Fruit fly (Drosophila melanogaster) whole organism, embryonic: ENCODE data around the gene CG6287.

Experiments
- Antp ChIP-seq: fragments of 200-800 bp; sonication (Bioruptor generic); optimal IDR thresholded peaks from 3 replicates; lab custom pipeline; 2016; ENCODE audit warnings: missing biosample characterization, missing genetic modification characterization
- Atf-2 ChIP-seq: fragments of 200-800 bp; sonication (Bioruptor generic); optimal IDR thresholded peaks from 2 replicates; lab custom pipeline; 2016; ENCODE audit warnings: missing biosample characterization, missing genetic modification characterization
- Awh ChIP-seq: fragments of 200-800 bp; sonication (Bioruptor generic); IDR thresholded peaks from 2 replicates; pipeline ENCODE4, ENCODE4 v1.3.6; 2022; ENCODE audit warnings: missing biosample characterization, missing genetic modification characterization
- BtbVII ChIP-seq: fragments of 200-800 bp; sonication (Bioruptor generic); optimal IDR thresholded peaks from 3 replicates; lab custom pipeline; 2017; ENCODE audit warnings: missing biosample characterization, mild to moderate bottlenecking, missing genetic modification characterization
- CG10147 ChIP-seq: fragments of 200-800 bp; sonication (Bioruptor generic); optimal IDR thresholded peaks from 2 replicates; lab custom pipeline; 2019; ENCODE audit warnings: missing biosample characterization, mild to moderate bottlenecking, missing genetic modification characterization, moderate library complexity
- CG10654 ChIP-seq: fragments of 200-800 bp; sonication (Bioruptor generic); optimal IDR thresholded peaks from 2 replicates; lab custom pipeline; 2016; ENCODE audit warnings: missing biosample characterization, missing genetic modification characterization
- CG12155 ChIP-seq: fragments of 200-800 bp; sonication (Bioruptor generic); optimal IDR thresholded peaks from 3 replicates; lab custom pipeline; 2016; ENCODE audit warnings: missing biosample characterization, missing genetic modification characterization
- CG12942 ChIP-seq: fragments of 200-800 bp; sonication (Bioruptor generic); optimal IDR thresholded peaks from 3 replicates; lab custom pipeline; 2016; ENCODE audit warnings: missing biosample characterization, missing genetic modification characterization
- CG14965 ChIP-seq: fragments of 200-800 bp; sonication (Bioruptor generic); optimal IDR thresholded peaks from 2 replicates; lab custom pipeline; 2016; ENCODE audit warnings: missing biosample characterization, missing genetic modification characterization, borderline replicate concordance
- CG15269 ChIP-seq: fragments of 200-800 bp; sonication (Bioruptor generic); optimal IDR thresholded peaks from 2 replicates; lab custom pipeline; 2018; ENCODE audit warnings: missing biosample characterization, mild to moderate bottlenecking, missing genetic modification characterization, moderate library complexity
- CG15696 ChIP-seq: fragments of 200-800 bp; sonication (Bioruptor generic); optimal IDR thresholded peaks from 2 replicates; lab custom pipeline; 2019; ENCODE audit warnings: missing biosample characterization, mild to moderate bottlenecking, missing genetic modification characterization, moderate library complexity
- CG1832 ChIP-seq: fragments of 200-800 bp; sonication (Bioruptor generic); optimal IDR thresholded peaks from 2 replicates; lab custom pipeline; 2017; ENCODE audit warnings: missing biosample characterization, mild to moderate bottlenecking, missing genetic modification characterization, inconsistent platforms
- CG31365 ChIP-seq: fragments of 200-800 bp; sonication (Bioruptor generic); optimal IDR thresholded peaks from 2 replicates; lab custom pipeline; 2018; ENCODE audit warnings: missing biosample characterization, mild to moderate bottlenecking, missing genetic modification characterization
- CG3995 ChIP-seq: fragments of 200-800 bp; sonication (Bioruptor generic); optimal IDR thresholded peaks from 3 replicates; lab custom pipeline; 2016; ENCODE audit warnings: missing biosample characterization, missing genetic modification characterization
- CG4282 ChIP-seq: fragments of 200-800 bp; sonication (Bioruptor generic); optimal IDR thresholded peaks from 2 replicates; lab custom pipeline; 2016; ENCODE audit warnings: missing biosample characterization, missing genetic modification characterization
- CG4328 ChIP-seq: fragments of 200-800 bp; sonication (Bioruptor generic); optimal IDR thresholded peaks from 3 replicates; lab custom pipeline; 2017; ENCODE audit warnings: missing biosample characterization, missing genetic modification reagents, missing genetic modification characterization
- CG4730 ChIP-seq: fragments of 200-800 bp; sonication (Bioruptor generic); IDR thresholded peaks from 2 replicates; pipeline ENCODE4 v1.3.6; 2022; ENCODE audit warnings: missing biosample characterization, missing genetic modification characterization
- CG6254 ChIP-seq: fragments of 200-800 bp; sonication (Bioruptor generic); optimal IDR thresholded peaks from 3 replicates; lab custom pipeline; 2017; ENCODE audit warnings: mild to moderate bottlenecking, missing biosample characterization, missing genetic modification reagents, missing genetic modification characterization
- CG9797 ChIP-seq: fragments of 200-800 bp; sonication (Bioruptor generic); optimal IDR thresholded peaks from 3 replicates; lab custom pipeline; 2018; ENCODE audit warnings: missing biosample characterization, mild to moderate bottlenecking, missing genetic modification characterization
- CG9817 ChIP-seq: fragments of 200-800 bp; sonication (Bioruptor generic); optimal IDR thresholded peaks from 2 replicates; lab custom pipeline; 2018; ENCODE audit warnings: missing biosample characterization, mild to moderate bottlenecking, missing genetic modification characterization, moderate library complexity
- Dbx ChIP-seq: fragments of 200-800 bp; sonication (Bioruptor generic); IDR thresholded peaks from 3 replicates; pipeline ENCODE4 v1.3.6; 2022; ENCODE audit warnings: missing biosample characterization, missing genetic modification characterization
- Dek ChIP-seq: fragments of 200-800 bp; sonication (Bioruptor generic); optimal IDR thresholded peaks from 3 replicates; lab custom pipeline; 2019; ENCODE audit warnings: missing biosample characterization, mild to moderate bottlenecking, missing genetic modification characterization, moderate library complexity
- Gsc ChIP-seq: fragments of 200-800 bp; sonication (Bioruptor generic); IDR thresholded peaks from 2 replicates; pipeline ENCODE4 v1.3.6; 2022; ENCODE audit warnings: missing biosample characterization, missing genetic modification characterization
- H2.0 ChIP-seq: fragments of 200-800 bp; sonication (Bioruptor generic); IDR thresholded peaks from 2 replicates; pipeline ENCODE4 v1.3.6; 2022; ENCODE audit warnings: missing biosample characterization, missing genetic modification characterization
- HLH3B ChIP-seq: fragments of 200-800 bp; sonication (Bioruptor generic); IDR thresholded peaks from 2 replicates; pipeline ENCODE4 v1.3.6; 2022; ENCODE audit warnings: missing biosample characterization, missing genetic modification characterization
- Nf-YC ChIP-seq: fragments of 200-800 bp; optimal IDR thresholded peaks from 3 replicates; lab custom pipeline; 2019; ENCODE audit warnings: missing biosample characterization, mild to moderate bottlenecking, missing genetic modification characterization, moderate library complexity
- Oli ChIP-seq: fragments of 200-800 bp; sonication (Bioruptor generic); optimal IDR thresholded peaks from 2 replicates; lab custom pipeline; 2018; ENCODE audit warnings: missing biosample characterization, mild to moderate bottlenecking, missing genetic modification characterization, moderate library complexity
- TFAM ChIP-seq: fragments of 200-800 bp; sonication (Bioruptor generic); optimal IDR thresholded peaks from 2 replicates; lab custom pipeline; 2017; ENCODE audit warnings: missing biosample characterization, missing genetic modification characterization, inconsistent platforms
- al ChIP-seq: fragments of 200-800 bp; sonication (Bioruptor generic); IDR thresholded peaks from 2 replicates; pipeline ENCODE4 v1.3.6; 2022; ENCODE audit warnings: missing biosample characterization, missing genetic modification characterization
- bbx ChIP-seq: fragments of 200-800 bp; sonication (Bioruptor generic); IDR thresholded peaks from 2 replicates; pipeline ENCODE4 v1.3.6; 2022; ENCODE audit warnings: missing biosample characterization, missing genetic modification characterization; ENCODE audit not compliant: partially characterized antibody
- btn ChIP-seq: fragments of 200-800 bp; sonication (Bioruptor generic); optimal IDR thresholded peaks from 2 replicates; lab custom pipeline; 2016; ENCODE audit warnings: missing biosample characterization, missing genetic modification characterization
- crp ChIP-seq, 2 experiments: fragments of 200-800 bp; sonication (Bioruptor generic); optimal IDR thresholded peaks; 2 replicates in 1 of 2; 3 replicates in 1 of 2; lab custom pipeline; 2017; ENCODE audit warnings: missing biosample characterization in 2 of 2, missing genetic modification characterization in 2 of 2, mild to moderate bottlenecking in 1 of 2, moderate library complexity in 1 of 2
- esg ChIP-seq: fragments of 200-800 bp; sonication (Bioruptor generic); conservative IDR thresholded peaks from 2 replicates; pipeline ENCODE4 v1.3.6; 2022; ENCODE audit warnings: missing biosample characterization, missing genetic modification characterization
- ftz-f1 ChIP-seq: fragments of 200-800 bp; sonication (Bioruptor generic); optimal IDR thresholded peaks from 2 replicates; lab custom pipeline; 2016; ENCODE audit warnings: missing biosample characterization, missing genetic modification characterization
- gcm ChIP-seq: fragments of 200-800 bp; sonication (Bioruptor generic); optimal IDR thresholded peaks from 2 replicates; lab custom pipeline; 2019; ENCODE audit warnings: missing biosample characterization, mild to moderate bottlenecking, missing genetic modification characterization, moderate library complexity
- gsb ChIP-seq: fragments of 200-800 bp; sonication (Bioruptor generic); IDR thresholded peaks from 2 replicates; pipeline ENCODE4 v1.3.6; 2022; ENCODE audit warnings: missing biosample characterization, missing genetic modification characterization
- hkb ChIP-seq, 2 experiments: fragments of 200-800 bp in 1 of 2; fragments of >200 bp in 1 of 2; sonication (Bioruptor generic) in 1 of 2; IDR thresholded peaks in 1 of 2; optimal IDR thresholded peaks in 1 of 2; 2 replicates each; pipeline versions ENCODE4 v1.3.6 to Lab custom; 2017 to 2022; ENCODE audit warnings: missing biosample characterization in 1 of 2, missing genetic modification characterization in 1 of 2
- lola ChIP-seq, 3 experiments: fragments of >200 bp in 2 of 3; fragments of 200-800 bp in 1 of 3; sonication (Bioruptor generic) in 1 of 3; optimal IDR thresholded peaks; 2 replicates each; lab custom pipeline; 2017 to 2019; ENCODE audit warnings: missing biosample characterization in 3 of 3, missing genetic modification characterization in 3 of 3, mild to moderate bottlenecking in 1 of 3, moderate library complexity in 1 of 3
- oc ChIP-seq: fragments of 200-800 bp; sonication (Bioruptor generic); optimal IDR thresholded peaks from 2 replicates; lab custom pipeline; 2018; ENCODE audit warnings: missing biosample characterization, mild to moderate bottlenecking, missing genetic modification characterization, moderate library complexity
- org-1 ChIP-seq: fragments of 200-800 bp; sonication (Bioruptor generic); optimal IDR thresholded peaks from 2 replicates; lab custom pipeline; 2017; ENCODE audit warnings: missing biosample characterization, missing genetic modification characterization
- otp ChIP-seq: fragments of 200-800 bp; sonication (Bioruptor generic); IDR thresholded peaks from 3 replicates; pipeline ENCODE4, ENCODE4 v1.3.6; 2022; ENCODE audit warnings: missing biosample characterization, missing genetic modification characterization
- p53 ChIP-seq: fragments of 200-800 bp; sonication (Bioruptor generic); optimal IDR thresholded peaks from 2 replicates; lab custom pipeline; 2016; ENCODE audit warnings: missing biosample characterization, missing genetic modification characterization
- pan ChIP-seq, 4 experiments: fragments of >200 bp in 3 of 4; fragments of 200-800 bp in 1 of 4; sonication (Bioruptor generic) in 1 of 4; optimal IDR thresholded peaks in 3 of 4; IDR thresholded peaks in 1 of 4; 2 replicates each; pipeline versions ENCODE4 v1.3.6 to Lab custom; 2017 to 2022; ENCODE audit warnings: missing biosample characterization in 2 of 4, missing genetic modification characterization in 2 of 4, mixed read lengths in 1 of 4
- pfk ChIP-seq: fragments of 200-800 bp; sonication (Bioruptor generic); optimal IDR thresholded peaks from 2 replicates; lab custom pipeline; 2018; ENCODE audit warnings: missing biosample characterization, mild to moderate bottlenecking, missing genetic modification characterization, moderate library complexity
- phol ChIP-seq: fragments of 200-800 bp; sonication (Bioruptor generic); optimal IDR thresholded peaks from 3 replicates; lab custom pipeline; 2018; ENCODE audit warnings: missing biosample characterization, mild to moderate bottlenecking, missing genetic modification characterization, moderate library complexity
- seq ChIP-seq: fragments of 200-800 bp; sonication (Bioruptor generic); IDR thresholded peaks from 2 replicates; pipeline ENCODE4 v1.3.6; 2022; ENCODE audit warnings: missing biosample characterization, missing genetic modification characterization
- sima ChIP-seq: fragments of 200-800 bp; sonication (Bioruptor generic); optimal IDR thresholded peaks from 2 replicates; lab custom pipeline; 2016; ENCODE audit warnings: missing biosample characterization, missing genetic modification characterization
- sob ChIP-seq: fragments of 200-800 bp; sonication (Bioruptor generic); IDR thresholded peaks from 2 replicates; pipeline ENCODE4 v1.3.6; 2022; ENCODE audit warnings: missing biosample characterization, missing genetic modification characterization
- sqz ChIP-seq: fragments of 200-800 bp; sonication (Bioruptor generic); optimal IDR thresholded peaks from 3 replicates; lab custom pipeline; 2018; ENCODE audit warnings: missing biosample characterization, mild to moderate bottlenecking, missing genetic modification characterization
- tna ChIP-seq: fragments of 200-800 bp; sonication (Bioruptor generic); IDR thresholded peaks from 2 replicates; pipeline ENCODE4 v1.3.6; 2022; ENCODE audit warnings: missing biosample characterization, missing genetic modification characterization; ENCODE audit not compliant: partially characterized antibody

Gene CG6287

DNA sequence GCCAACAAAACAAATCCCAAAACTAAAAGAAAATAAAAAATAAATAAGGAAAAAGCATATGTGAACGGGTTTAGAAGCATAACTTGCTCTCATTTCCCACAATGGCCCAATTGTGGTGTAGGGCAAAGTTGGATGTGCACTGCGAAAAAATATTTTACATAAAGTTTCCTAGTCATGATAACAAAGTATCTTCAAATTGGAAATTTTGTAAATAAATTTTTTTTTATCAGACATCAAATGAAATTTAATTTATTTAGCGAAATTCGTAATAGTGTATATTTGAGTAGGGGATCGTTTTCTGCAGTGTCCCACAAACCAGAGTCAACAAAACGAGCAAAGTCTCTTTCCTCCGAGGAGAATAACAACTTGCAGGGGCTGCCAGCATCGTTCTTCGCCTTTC is 28.6 kb upstream of the CG6287 start (continued):
- TF ChIP-seq org-1 (GFP tag; lab: Kevin White, UChicago), result no peak
- no peak for TF ChIP-seq CG31365 (tag; lab: Kevin White, UChicago)
- peak; percentile 38 for TF ChIP-seq phol (tag; lab: Kevin White, UChicago)
- no peak for TF ChIP-seq TFAM (GFP tag; lab: Kevin White, UChicago)
- peak; percentile 47 for TF ChIP-seq Oli (tag; lab: Kevin White, UChicago)
- TF ChIP-seq sqz (GFP tag; lab: Kevin White, UChicago), result no peak
- TF ChIP-seq Nf-YC (tag; lab: Kevin White, UChicago), result no peak
- no peak for TF ChIP-seq CG15696 (tag; lab: Kevin White, UChicago)
- no peak for TF ChIP-seq H2.0 (GFP tag; lab: Robert Waterston, UW)
- no peak for TF ChIP-seq CG4282 (GFP tag; lab: Kevin White, UChicago)
- no peak for TF ChIP-seq CG12155 (GFP tag; lab: Kevin White, UChicago)
- no peak for TF ChIP-seq CG3995 (GFP tag; lab: Kevin White, UChicago)
- TF ChIP-seq al, result no peak
- no peak for TF ChIP-seq CG1832 (GFP tag; lab: Kevin White, UChicago)
- TF ChIP-seq seq (GFP tag; lab: Robert Waterston, UW), result no peak
- TF ChIP-seq CG4730, result no peak
- no peak for TF ChIP-seq Dek
- TF ChIP-seq HLH3B (GFP tag; lab: Robert Waterston, UW), result peak; percentile 43; the same call in 1 of the 2 replicates
- TF ChIP-seq btn (GFP tag; lab: Kevin White, UChicago), result no peak
- TF ChIP-seq CG4328 (GFP tag; lab: Kevin White, UChicago), result no peak
- TF ChIP-seq gcm (GFP tag; lab: Kevin White, UChicago), result no peak
- TF ChIP-seq sima, result no peak
- TF ChIP-seq esg (GFP tag; lab: Robert Waterston, UW), result no peak
- no peak for TF ChIP-seq pfk
- no peak for TF ChIP-seq CG10654 (GFP tag; lab: Kevin White, UChicago)
- no peak for TF ChIP-seq Atf-2 (GFP tag; lab: Kevin White, UChicago)
- TF ChIP-seq Gsc, result no peak
- TF ChIP-seq CG12942 (GFP tag; lab: Kevin White, UChicago), result no peak
- TF ChIP-seq oc (tag; lab: Kevin White, UChicago), result no peak
- TF ChIP-seq CG14965, result no peak
- TF ChIP-seq CG6254 (GFP tag; lab: Kevin White, UChicago), result peak; percentile 28
- no peak for TF ChIP-seq sob (GFP tag; lab: Robert Waterston, UW)
- TF ChIP-seq lola (GFP tag; optimal IDR thresholded peaks at IDR 0.05; lab: Kevin White, UChicago), result peak in 1 of 3 experiments; percentile 46
- TF ChIP-seq CG9817 (tag; lab: Kevin White, UChicago), result no peak
- no peak for TF ChIP-seq Awh (GFP tag; lab: Robert Waterston, UW)
- no peak for TF ChIP-seq p53 (GFP tag; lab: Kevin White, UChicago)
- no peak for TF ChIP-seq hkb (optimal IDR thresholded peaks at IDR 0.05; lab: Kevin White, UChicago)
- no peak for TF ChIP-seq hkb (GFP tag; IDR thresholded peaks at IDR 0.05; lab: Robert Waterston, UW)
- no peak for TF ChIP-seq BtbVII
- TF ChIP-seq ftz-f1 (GFP tag; lab: Kevin White, UChicago), result no peak
- TF ChIP-seq Dbx (GFP tag; lab: Robert Waterston, UW), result no peak
- no peak for TF ChIP-seq CG10147 (GFP tag; lab: Kevin White, UChicago)
- no peak for TF ChIP-seq crp (GFP tag; optimal IDR thresholded peaks at IDR 0.05; lab: Kevin White, UChicago)
- TF ChIP-seq pan (optimal IDR thresholded peaks at IDR 0.05; lab: Kevin White, UChicago), result no peak
- TF ChIP-seq pan (GFP tag; optimal IDR thresholded peaks at IDR 0.05 in 1 of 2, IDR thresholded peaks at IDR 0.05 in 1 of 2), result no peak
- no peak for TF ChIP-seq CG15269 (tag; lab: Kevin White, UChicago)
- no peak for TF ChIP-seq gsb (GFP tag; lab: Robert Waterston, UW)
- 0 out of 3 replicates have a peak, but pooled peaks have one; percentile 27 for TF ChIP-seq otp (GFP tag; lab: Robert Waterston, UW)
- TF ChIP-seq CG9797 (GFP tag; lab: Kevin White, UChicago), result no peak
- no peak for TF ChIP-seq Antp (GFP tag; lab: Kevin White, UChicago)
- no peak for TF ChIP-seq tna (GFP tag; lab: Robert Waterston, UW)
- TF ChIP-seq bbx (GFP tag; lab: Robert Waterston, UW), result no peak
